Fruit fly (Drosophila melanogaster) whole organism, embryonic: ENCODE data around the gene CG7656.
A peak's percentile ranks its signal among the peaks of the same experiment; 100 is the strongest.

Experiments
- Abd-B ChIP-seq: fragments of 200-800 bp; sonication (Bioruptor generic); optimal IDR thresholded peaks from 2 replicates; lab custom pipeline; 2018; ENCODE audit warnings: missing biosample characterization, mild to moderate bottlenecking, missing genetic modification characterization, moderate library complexity
- Ada2b ChIP-seq: fragments of 200-800 bp; sonication (Bioruptor generic); IDR thresholded peaks from 2 replicates; pipeline ENCODE4 v1.3.6; 2022; ENCODE audit warnings: missing biosample characterization, missing genetic modification characterization
- Antp ChIP-seq: fragments of 200-800 bp; sonication (Bioruptor generic); optimal IDR thresholded peaks from 3 replicates; lab custom pipeline; 2016; ENCODE audit warnings: missing biosample characterization, missing genetic modification characterization
- CG10147 ChIP-seq: fragments of 200-800 bp; sonication (Bioruptor generic); optimal IDR thresholded peaks from 2 replicates; lab custom pipeline; 2019; ENCODE audit warnings: missing biosample characterization, mild to moderate bottlenecking, missing genetic modification characterization, moderate library complexity
- CG10366 ChIP-seq: fragments of 200-800 bp; sonication (Bioruptor generic); IDR thresholded peaks from 2 replicates; pipeline ENCODE4 v1.3.6; 2022; ENCODE audit warnings: missing biosample characterization, missing genetic modification characterization
- CG10565 ChIP-seq: fragments of 200-800 bp; sonication (Bioruptor generic); optimal IDR thresholded peaks from 3 replicates; lab custom pipeline; 2016; ENCODE audit warnings: missing biosample characterization, mild to moderate bottlenecking, missing genetic modification characterization
- CG10979 ChIP-seq: fragments of 200-800 bp; sonication (Bioruptor generic); optimal IDR thresholded peaks from 2 replicates; lab custom pipeline; 2018; ENCODE audit warnings: missing biosample characterization, mild to moderate bottlenecking, missing genetic modification characterization, moderate library complexity
- CG11504 ChIP-seq: fragments of 200-800 bp; sonication (Bioruptor generic); optimal IDR thresholded peaks from 3 replicates; lab custom pipeline; 2019; ENCODE audit warnings: missing biosample characterization, mild to moderate bottlenecking, missing genetic modification characterization, moderate library complexity
- CG12299 ChIP-seq: fragments of 200-800 bp; sonication (Bioruptor generic); optimal IDR thresholded peaks from 2 replicates; lab custom pipeline; 2018; ENCODE audit warnings: missing biosample characterization, mild to moderate bottlenecking, missing genetic modification characterization
- CG12391 ChIP-seq: fragments of 200-800 bp; sonication (Bioruptor generic); optimal IDR thresholded peaks from 3 replicates; lab custom pipeline; 2018; ENCODE audit warnings: missing biosample characterization, mild to moderate bottlenecking, missing genetic modification characterization, moderate library complexity
- CG14014 ChIP-seq: fragments of 200-800 bp; sonication (Bioruptor generic); IDR thresholded peaks from 2 replicates; pipeline ENCODE4 v1.3.6; 2022; ENCODE audit warnings: missing biosample characterization, missing genetic modification characterization
- CG15073 ChIP-seq: fragments of 200-800 bp; sonication (Bioruptor generic); optimal IDR thresholded peaks from 2 replicates; lab custom pipeline; 2016; ENCODE audit warnings: missing biosample characterization, missing genetic modification characterization
- CG1529 ChIP-seq: fragments of 200-800 bp; sonication (Bioruptor generic); optimal IDR thresholded peaks from 3 replicates; lab custom pipeline; 2018; ENCODE audit warnings: missing biosample characterization, missing genetic modification characterization
- CG15514 ChIP-seq: fragments of 200-800 bp; sonication (Bioruptor generic); optimal IDR thresholded peaks from 3 replicates; lab custom pipeline; 2017; ENCODE audit warnings: missing biosample characterization, missing genetic modification characterization, mild to moderate bottlenecking, moderate library complexity, missing genetic modification reagents
- CG3281 ChIP-seq: fragments of 200-800 bp; sonication (Bioruptor generic); optimal IDR thresholded peaks from 3 replicates; lab custom pipeline; 2017; ENCODE audit warnings: missing biosample characterization, mild to moderate bottlenecking, missing genetic modification characterization
- CG3407 ChIP-seq: fragments of 200-800 bp; sonication (Bioruptor generic); optimal IDR thresholded peaks from 2 replicates; lab custom pipeline; 2018; ENCODE audit warnings: missing biosample characterization, mild to moderate bottlenecking, missing genetic modification characterization
- CG34224 ChIP-seq: fragments of 200-800 bp; sonication (Bioruptor generic); IDR thresholded peaks from 3 replicates; pipeline ENCODE4 v1.3.6; 2022; ENCODE audit warnings: missing biosample characterization, missing genetic modification characterization; ENCODE audit not compliant: partially characterized antibody
- CG42726 ChIP-seq: fragments of 200-800 bp; sonication (Bioruptor generic); IDR thresholded peaks from 2 replicates; pipeline ENCODE4 v1.3.6; 2022; ENCODE audit warnings: missing biosample characterization, missing genetic modification characterization; ENCODE audit not compliant: partially characterized antibody
- CG4617 ChIP-seq: fragments of 200-800 bp; sonication (Bioruptor generic); optimal IDR thresholded peaks from 3 replicates; lab custom pipeline; 2016; ENCODE audit warnings: missing biosample characterization, missing genetic modification characterization, borderline replicate concordance
- CG4854 ChIP-seq: fragments of 200-800 bp; sonication (Bioruptor generic); optimal IDR thresholded peaks from 2 replicates; lab custom pipeline; 2016; ENCODE audit warnings: missing biosample characterization, missing genetic modification characterization, inconsistent platforms
- CG8281 ChIP-seq: fragments of 200-800 bp; sonication (Bioruptor generic); optimal IDR thresholded peaks from 2 replicates; lab custom pipeline; 2018; ENCODE audit warnings: missing biosample characterization, mild to moderate bottlenecking, missing genetic modification characterization, moderate library complexity
- CG9817 ChIP-seq: fragments of 200-800 bp; sonication (Bioruptor generic); optimal IDR thresholded peaks from 2 replicates; lab custom pipeline; 2018; ENCODE audit warnings: missing biosample characterization, mild to moderate bottlenecking, missing genetic modification characterization, moderate library complexity
- CoRest ChIP-seq: fragments of 200-800 bp; sonication (Bioruptor generic); optimal IDR thresholded peaks from 3 replicates; lab custom pipeline; 2018; ENCODE audit warnings: missing biosample characterization, mild to moderate bottlenecking, missing genetic modification characterization, moderate library complexity
- Dfd ChIP-seq, 2 experiments: fragments of >200 bp; optimal IDR thresholded peaks; 2 replicates each; lab custom pipeline; 2017; ENCODE audit warnings: missing biosample characterization in 2 of 2, missing genetic modification characterization in 2 of 2
- Doc3 ChIP-seq: fragments of 200-800 bp; sonication (Bioruptor generic); IDR thresholded peaks from 3 replicates; pipeline ENCODE4 v1.3.6; 2022; ENCODE audit warnings: missing biosample characterization, missing genetic modification characterization; ENCODE audit not compliant: partially characterized antibody
- Elba2 ChIP-seq: fragments of 200-800 bp; sonication (Bioruptor generic); optimal IDR thresholded peaks from 3 replicates; lab custom pipeline; 2016; ENCODE audit warnings: missing biosample characterization, missing genetic modification characterization
- MESR4 ChIP-seq: fragments of 200-800 bp; sonication (Bioruptor generic); optimal IDR thresholded peaks from 2 replicates; lab custom pipeline; 2018; ENCODE audit warnings: missing biosample characterization, mild to moderate bottlenecking, missing genetic modification characterization, moderate library complexity
- Myb ChIP-seq: fragments of 200-800 bp; sonication (Bioruptor generic); optimal IDR thresholded peaks from 2 replicates; lab custom pipeline; 2016; ENCODE audit warnings: missing biosample characterization, missing genetic modification characterization
- Pdp1 ChIP-seq, 2 experiments: fragments of 200-800 bp; sonication (Bioruptor generic); optimal IDR thresholded peaks; 3 replicates each; lab custom pipeline; 2016; ENCODE audit warnings: missing biosample characterization in 2 of 2, missing genetic modification characterization in 2 of 2, mild to moderate bottlenecking in 1 of 2, moderate library complexity in 1 of 2
- Scr ChIP-seq: fragments of 200-800 bp; sonication (Bioruptor generic); IDR thresholded peaks from 2 replicates; pipeline ENCODE4 v1.3.6; 2022; ENCODE audit warnings: missing biosample characterization, missing genetic modification characterization; ENCODE audit not compliant: partially characterized antibody
- Sin3A ChIP-seq: fragments of >200 bp; optimal IDR thresholded peaks from 2 replicates; lab custom pipeline; 2018
- abd-A ChIP-seq: fragments of 200-800 bp; sonication (Bioruptor generic); optimal IDR thresholded peaks from 3 replicates; lab custom pipeline; 2019; ENCODE audit warnings: missing biosample characterization, mild to moderate bottlenecking, missing genetic modification characterization, moderate library complexity
- br ChIP-seq: fragments of >200 bp; optimal IDR thresholded peaks from 2 replicates; lab custom pipeline; 2017
- caup ChIP-seq: fragments of 200-800 bp; sonication (Bioruptor generic); optimal IDR thresholded peaks from 3 replicates; lab custom pipeline; 2017; ENCODE audit warnings: missing biosample characterization, mild to moderate bottlenecking, missing genetic modification characterization, moderate library complexity; ENCODE audit not compliant: severe bottlenecking
- crol ChIP-seq: fragments of 200-800 bp; sonication (Bioruptor generic); IDR thresholded peaks from 2 replicates; pipeline ENCODE4 v1.3.6; 2022; ENCODE audit warnings: missing biosample characterization, missing genetic modification characterization
- eve ChIP-seq, 2 experiments: fragments of >200 bp; optimal IDR thresholded peaks; 2 replicates each; lab custom pipeline; 2017; ENCODE audit warnings: missing biosample characterization in 2 of 2, missing genetic modification characterization in 2 of 2
- fd96Cb ChIP-seq: fragments of 200-800 bp; sonication (Bioruptor generic); optimal IDR thresholded peaks from 2 replicates; lab custom pipeline; 2018; ENCODE audit warnings: missing biosample characterization, mild to moderate bottlenecking, missing genetic modification characterization, moderate library complexity
- ftz-f1 ChIP-seq: fragments of 200-800 bp; sonication (Bioruptor generic); optimal IDR thresholded peaks from 2 replicates; lab custom pipeline; 2016; ENCODE audit warnings: missing biosample characterization, missing genetic modification characterization
- gce ChIP-seq: fragments of 200-800 bp; sonication (Bioruptor generic); IDR thresholded peaks from 3 replicates; pipeline ENCODE4 v1.3.6; 2022; ENCODE audit warnings: missing biosample characterization, missing genetic modification characterization
- hth ChIP-seq: fragments of >200 bp; optimal IDR thresholded peaks from 2 replicates; lab custom pipeline; 2017; ENCODE audit warnings: inconsistent platforms
- insv ChIP-seq, 2 experiments: fragments of 200-800 bp; sonication (Bioruptor generic); optimal IDR thresholded peaks; 3 replicates each; lab custom pipeline; 2016 to 2018; ENCODE audit warnings: missing biosample characterization in 2 of 2, missing genetic modification characterization in 2 of 2
- otp ChIP-seq: fragments of 200-800 bp; sonication (Bioruptor generic); IDR thresholded peaks from 3 replicates; pipeline ENCODE4, ENCODE4 v1.3.6; 2022; ENCODE audit warnings: missing biosample characterization, missing genetic modification characterization
- pzg ChIP-seq: fragments of 200-800 bp; sonication (Bioruptor generic); optimal IDR thresholded peaks from 3 replicates; lab custom pipeline; 2018; ENCODE audit warnings: missing biosample characterization, mild to moderate bottlenecking, missing genetic modification characterization, moderate library complexity
- seq ChIP-seq: fragments of 200-800 bp; sonication (Bioruptor generic); IDR thresholded peaks from 2 replicates; pipeline ENCODE4 v1.3.6; 2022; ENCODE audit warnings: missing biosample characterization, missing genetic modification characterization
- shn ChIP-seq: fragments of 200-800 bp; sonication (Bioruptor generic); optimal IDR thresholded peaks from 3 replicates; lab custom pipeline; 2016; ENCODE audit warnings: missing biosample characterization, missing genetic modification characterization
- toy ChIP-seq: fragments of 200-800 bp; sonication (Bioruptor generic); IDR thresholded peaks from 2 replicates; pipeline ENCODE4 v1.3.6; 2022; ENCODE audit warnings: missing biosample characterization, missing genetic modification characterization
- zen ChIP-seq: fragments of 200-800 bp; sonication (Bioruptor generic); optimal IDR thresholded peaks from 3 replicates; lab custom pipeline; 2018; ENCODE audit warnings: missing biosample characterization, mild to moderate bottlenecking, missing genetic modification characterization, moderate library complexity
- zfh2 ChIP-seq: fragments of 200-800 bp; sonication (Bioruptor generic); optimal IDR thresholded peaks from 2 replicates; lab custom pipeline; 2016; ENCODE audit warnings: missing biosample characterization, missing genetic modification characterization

The CG7656 gene

dm6 chr3L:15587445-15588381 lies at the start of gene CG7656 (continued):
- TF ChIP-seq seq, result peak; percentile 53; the same call in 1 of the 2 replicates
- TF ChIP-seq Ada2b (GFP tag; lab: Robert Waterston, UW), result peak; percentile 60; the same call in 1 of the 2 replicates
- peak; percentile 28 for TF ChIP-seq CG10147
- no peak for TF ChIP-seq Dfd (GFP tag; optimal IDR thresholded peaks at IDR 0.05; lab: Kevin White, UChicago)
- TF ChIP-seq CG11504 (tag; lab: Kevin White, UChicago), result peak; percentile 41
- TF ChIP-seq zfh2, result peak; percentile 82
- TF ChIP-seq CG3407, result no peak
- TF ChIP-seq br (lab: Kevin White, UChicago), result no peak
- TF ChIP-seq Pdp1 (GFP tag; optimal IDR thresholded peaks at IDR 0.05; lab: Kevin White, UChicago), result peak; percentile 64 to 76
- TF ChIP-seq CG12391 (tag; lab: Kevin White, UChicago), result peak; percentile 46
- peak; percentile 60 for TF ChIP-seq CG10366 (GFP tag; lab: Robert Waterston, UW)
- peak; percentile 78 for TF ChIP-seq otp (GFP tag; lab: Robert Waterston, UW)
- TF ChIP-seq MESR4 (GFP tag; lab: Kevin White, UChicago), result peak; percentile 89
- no peak for TF ChIP-seq crol (GFP tag; lab: Robert Waterston, UW)
- TF ChIP-seq CG3281 (GFP tag; lab: Kevin White, UChicago), result peak; percentile 96
- peak; percentile 12; the same call in 1 of the 2 replicates for TF ChIP-seq Scr (GFP tag; lab: Robert Waterston, UW)
- TF ChIP-seq fd96Cb, result no peak
- no peak for TF ChIP-seq toy (GFP tag; lab: Robert Waterston, UW)
- no peak for TF ChIP-seq CG1529 (GFP tag; lab: Kevin White, UChicago)
- no peak for TF ChIP-seq CG15073
- TF ChIP-seq Myb (GFP tag; lab: Kevin White, UChicago), result peak; percentile 49
- no peak for TF ChIP-seq CG42726 (GFP tag; lab: Robert Waterston, UW)
- no peak for TF ChIP-seq CG8281 (tag; lab: Kevin White, UChicago)
- TF ChIP-seq pzg, result peak; percentile 79
- no peak for TF ChIP-seq eve (GFP tag; optimal IDR thresholded peaks at IDR 0.05; lab: Kevin White, UChicago)
- TF ChIP-seq Antp (GFP tag; lab: Kevin White, UChicago), result peak; percentile 89
- TF ChIP-seq hth (lab: Kevin White, UChicago), result no peak
- peak; percentile 49 for TF ChIP-seq CG9817 (tag; lab: Kevin White, UChicago)
- TF ChIP-seq Sin3A (lab: Kevin White, UChicago), result peak; percentile 23
- peak; percentile 60; the same call in 1 of the 3 replicates for TF ChIP-seq gce
- peak; percentile 66 for TF ChIP-seq CG14014 (GFP tag; lab: Robert Waterston, UW)
- TF ChIP-seq Abd-B (GFP tag; lab: Kevin White, UChicago), result peak; percentile 7
- no peak for TF ChIP-seq insv (GFP tag; optimal IDR thresholded peaks at IDR 0.05; lab: Kevin White, UChicago)
- no peak for TF ChIP-seq CG4854 (GFP tag; lab: Kevin White, UChicago)
- no peak for TF ChIP-seq abd-A (tag; lab: Kevin White, UChicago)
- TF ChIP-seq CG12299 (tag; lab: Kevin White, UChicago), result no peak
- peak; percentile 44 for TF ChIP-seq caup (GFP tag; lab: Kevin White, UChicago)
- no peak for TF ChIP-seq CG34224 (GFP tag; lab: Robert Waterston, UW)
- peak; percentile 42 for TF ChIP-seq CG15514 (GFP tag; lab: Kevin White, UChicago)
- TF ChIP-seq zen, result peak; percentile 37
- peak; percentile 94 for TF ChIP-seq CG4617
- peak; percentile 2 for TF ChIP-seq CoRest (tag; lab: Kevin White, UChicago)
- no peak for TF ChIP-seq CG10565 (GFP tag; lab: Kevin White, UChicago)
- no peak for TF ChIP-seq Elba2 (GFP tag; lab: Kevin White, UChicago)
- TF ChIP-seq Doc3, result 0 out of 3 replicates have a peak, but pooled peaks have one; percentile 22
- TF ChIP-seq shn (GFP tag; lab: Kevin White, UChicago), result peak; percentile 75
- peak; percentile 17 for TF ChIP-seq CG10979 (tag; lab: Kevin White, UChicago)
- peak; percentile 56 for TF ChIP-seq ftz-f1 (GFP tag; lab: Kevin White, UChicago)
